Worm (Caenorhabditis elegans): ENCODE data around the gene srh-8.

srh-8 gene

ce11 chrV:4021776-4022175 lies 16.5 kb downstream of the srh-8 start, which contains the start of gene K09D9.14:
Gene K09D9.14, minus strand, starts transcription at chrV:4021876.
- TF ChIP-seq snpc-4 (tag; optimal IDR thresholded peaks at IDR 0.05) = no peak
- TF ChIP-seq pqm-1 (tag; optimal IDR thresholded peaks at IDR 0.05) = no peak
- no peak for TF ChIP-seq Y116A8C.19 (tag; optimal IDR thresholded peaks at IDR 0.05; ENCODE audit: borderline replicate concordance)
- no peak for TF ChIP-seq ceh-8 (GFP tag; optimal IDR thresholded peaks at IDR 0.05)
- no peak for TF ChIP-seq nhr-12 (tag; optimal IDR thresholded peaks at IDR 0.05)
- TF ChIP-seq tbx-2 (tag; optimal IDR thresholded peaks at IDR 0.05) = no peak
- TF ChIP-seq vab-15 (tag; optimal IDR thresholded peaks at IDR 0.05) = no peak
- no peak for TF ChIP-seq nhr-19 (GFP tag; conservative IDR thresholded peaks at IDR 0.05)
- no peak for TF ChIP-seq ceh-82 (tag; optimal IDR thresholded peaks at IDR 0.05)
- TF ChIP-seq elt-3 (tag; optimal IDR thresholded peaks at IDR 0.05) = no peak
- TF ChIP-seq nhr-11 (tag; optimal IDR thresholded peaks at IDR 0.05) = no peak
- TF ChIP-seq nhr-90 (tag; optimal IDR thresholded peaks at IDR 0.05; ENCODE audit: poor library complexity) = no peak

- TF ChIP-seq grh-1 (GFP tag; IDR thresholded peaks at IDR 0.05) (no peak), ama-1 (optimal IDR thresholded peaks at IDR 0.05) (no peak), Y116A8C.19 (tag; optimal IDR thresholded peaks at IDR 0.05; ENCODE audit: borderline replicate concordance) (no peak), nhr-20 (tag; optimal IDR thresholded peaks at IDR 0.05) (no peak), zag-1 (tag; optimal IDR thresholded peaks at IDR 0.05) (no peak), isw-1 (GFP tag; IDR thresholded peaks at IDR 0.05) (no peak), sptf-1 (tag; optimal IDR thresholded peaks at IDR 0.05) (no peak), nhr-11 (tag; optimal IDR thresholded peaks at IDR 0.05) (no peak)
Measured at ce11 chrV:4022309-4022708, 17.0 kb downstream of the srh-8 start, which contains the start of gene cyp-35A3. Gene cyp-35A3, plus strand, starts transcription at chrV:4022609.

ce11 chrV:4024777-4025176 lies 19.5 kb downstream of the srh-8 start, which contains the start of gene K09D9.1:
Gene K09D9.1, plus strand, starts transcription at chrV:4025047.
- TF ChIP-seq skn-1 (tag; optimal IDR thresholded peaks at IDR 0.05) (peak; percentile 53), nhr-84 (tag; optimal IDR thresholded peaks at IDR 0.05) (no peak), zip-4 (GFP tag; optimal IDR thresholded peaks at IDR 0.05) (peak; percentile 73), efl-3 (GFP tag; optimal IDR thresholded peaks at IDR 0.05) (no peak), elt-2 (tag; optimal IDR thresholded peaks at IDR 0.05) (peak; percentile 74), lin-39 (tag; optimal IDR thresholded peaks at IDR 0.05) (no peak)

ce11 chrV:4029627-4030026 lies 24.3 kb downstream of the srh-8 start:
- TF ChIP-seq lin-35 (GFP tag; optimal IDR thresholded peaks at IDR 0.05) (peak in 1 of 2 experiments; percentile 11), nhr-90 (tag; optimal IDR thresholded peaks at IDR 0.05; ENCODE audit: poor library complexity) (no peak), sox-4 (tag; optimal IDR thresholded peaks at IDR 0.05) (no peak), nhr-28 (tag; optimal IDR thresholded peaks at IDR 0.05) (no peak), elt-2 (tag; optimal IDR thresholded peaks at IDR 0.05) (peak; percentile 12), efl-1 (optimal IDR thresholded peaks at IDR 0.05) (peak; percentile 19 to 26), efl-1 (GFP tag; optimal IDR thresholded peaks at IDR 0.05 in 1 of 2) (peak in 1 of 2 experiments; percentile 93), vab-15 (tag; optimal IDR thresholded peaks at IDR 0.05) (no peak), rnt-1 (tag; optimal IDR thresholded peaks at IDR 0.05) (peak; percentile 27), nhr-20 (tag; optimal IDR thresholded peaks at IDR 0.05) (peak; percentile 12)

ce11 chrV:4031319-4031718 lies 26.0 kb downstream of the srh-8 start, which contains the start of gene cyp-35A4:
Gene cyp-35A4, plus strand, starts transcription at chrV:4031619.
- no peak for TF ChIP-seq lin-39 (tag; optimal IDR thresholded peaks at IDR 0.05)
- no peak for TF ChIP-seq ces-1 (GFP tag; optimal IDR thresholded peaks at IDR 0.05)
- no peak for TF ChIP-seq fos-1 (tag; optimal IDR thresholded peaks at IDR 0.05)
- no peak for TF ChIP-seq hlh-17 (GFP tag; optimal IDR thresholded peaks at IDR 0.05; ENCODE audit: borderline replicate concordance)
- no peak for TF ChIP-seq sup-37 (GFP tag; optimal IDR thresholded peaks at IDR 0.05)

All from whole organism, L1 larva.